Fruit fly (Drosophila melanogaster) whole organism, embryonic: Measurements from ENCODE around the gene CG13026.

Experiments used
- Asciz ChIP-seq: fragments of 200-800 bp; sonication (Bioruptor generic); optimal IDR thresholded peaks from 2 replicates; lab custom pipeline; 2017; ENCODE audit warnings: missing biosample characterization, mild to moderate bottlenecking, missing genetic modification characterization, missing genetic modification reagents
- Atf-2 ChIP-seq: fragments of 200-800 bp; sonication (Bioruptor generic); optimal IDR thresholded peaks from 2 replicates; lab custom pipeline; 2016; ENCODE audit warnings: missing biosample characterization, missing genetic modification characterization
- Blimp-1 ChIP-seq: fragments of 200-800 bp; sonication (Bioruptor generic); optimal IDR thresholded peaks from 3 replicates; lab custom pipeline; 2018; ENCODE audit warnings: missing biosample characterization, missing genetic modification characterization, mild to moderate bottlenecking, moderate library complexity, missing genetic modification reagents
- CG10267 ChIP-seq: fragments of 200-800 bp; sonication (Bioruptor generic); optimal IDR thresholded peaks from 2 replicates; lab custom pipeline; 2018; ENCODE audit warnings: missing biosample characterization, mild to moderate bottlenecking, missing genetic modification characterization, moderate library complexity
- CG10321 ChIP-seq: fragments of 200-800 bp; sonication (Bioruptor generic); IDR thresholded peaks from 2 replicates; pipeline ENCODE4 v1.3.6; 2022; ENCODE audit warnings: missing biosample characterization, missing genetic modification characterization
- CG10543 ChIP-seq: fragments of 200-800 bp; sonication (Bioruptor generic); optimal IDR thresholded peaks from 3 replicates; lab custom pipeline; 2017; ENCODE audit warnings: missing biosample characterization, mild to moderate bottlenecking, missing genetic modification characterization, moderate library complexity
- CG10959 ChIP-seq: fragments of 200-800 bp; sonication (Bioruptor generic); IDR thresholded peaks from 2 replicates; pipeline ENCODE4 v1.3.6; 2022; ENCODE audit warnings: missing biosample characterization, missing genetic modification characterization
- CG14014 ChIP-seq: fragments of 200-800 bp; sonication (Bioruptor generic); IDR thresholded peaks from 2 replicates; pipeline ENCODE4 v1.3.6; 2022; ENCODE audit warnings: missing biosample characterization, missing genetic modification characterization
- CG14050 ChIP-seq: fragments of 200-800 bp; sonication (Bioruptor generic); IDR thresholded peaks from 3 replicates; pipeline ENCODE4 v1.3.6; 2022; ENCODE audit warnings: missing biosample characterization, missing genetic modification characterization
- CG14441 ChIP-seq: fragments of 200-800 bp; sonication (Bioruptor generic); IDR thresholded peaks from 2 replicates; pipeline ENCODE4 v1.3.6; 2022; ENCODE audit warnings: missing biosample characterization, missing genetic modification characterization
- CG15011 ChIP-seq: fragments of 200-800 bp; sonication (Bioruptor generic); optimal IDR thresholded peaks from 3 replicates; lab custom pipeline; 2018; ENCODE audit warnings: missing biosample characterization, mild to moderate bottlenecking, missing genetic modification characterization
- CG1602 ChIP-seq: fragments of 200-800 bp; sonication (Bioruptor generic); optimal IDR thresholded peaks from 3 replicates; lab custom pipeline; 2016; ENCODE audit warnings: missing biosample characterization, missing genetic modification characterization
- CG18619 ChIP-seq: fragments of 200-800 bp; sonication (Bioruptor generic); optimal IDR thresholded peaks from 3 replicates; lab custom pipeline; 2017; ENCODE audit warnings: missing biosample characterization, mild to moderate bottlenecking, missing genetic modification characterization
- CG2202 ChIP-seq: fragments of 200-800 bp; sonication (Bioruptor generic); optimal IDR thresholded peaks from 2 replicates; lab custom pipeline; 2018; ENCODE audit warnings: missing biosample characterization, mild to moderate bottlenecking, missing genetic modification characterization
- CG30403 ChIP-seq: fragments of 200-800 bp; sonication (Bioruptor generic); optimal IDR thresholded peaks from 3 replicates; lab custom pipeline; 2016; ENCODE audit warnings: missing biosample characterization, missing genetic modification characterization
- CG31224 ChIP-seq: fragments of 200-800 bp; sonication (Bioruptor generic); IDR thresholded peaks from 2 replicates; pipeline ENCODE4 v1.3.6; 2022; ENCODE audit warnings: missing biosample characterization, missing genetic modification characterization
- CG3281 ChIP-seq: fragments of 200-800 bp; sonication (Bioruptor generic); optimal IDR thresholded peaks from 3 replicates; lab custom pipeline; 2017; ENCODE audit warnings: missing biosample characterization, mild to moderate bottlenecking, missing genetic modification characterization
- CG4707 ChIP-seq: fragments of 200-800 bp; sonication (Bioruptor generic); optimal IDR thresholded peaks from 2 replicates; lab custom pipeline; 2018; ENCODE audit warnings: missing biosample characterization, mild to moderate bottlenecking, missing genetic modification characterization, moderate library complexity
- CG4730 ChIP-seq: fragments of 200-800 bp; sonication (Bioruptor generic); IDR thresholded peaks from 2 replicates; pipeline ENCODE4 v1.3.6; 2022; ENCODE audit warnings: missing biosample characterization, missing genetic modification characterization
- CG8089 ChIP-seq: fragments of 200-800 bp; sonication (Bioruptor generic); optimal IDR thresholded peaks from 3 replicates; lab custom pipeline; 2016; ENCODE audit warnings: missing biosample characterization, missing genetic modification characterization
- CG8944 ChIP-seq: fragments of 200-800 bp; sonication (Bioruptor generic); optimal IDR thresholded peaks from 3 replicates; lab custom pipeline; 2016; ENCODE audit warnings: missing biosample characterization, missing genetic modification characterization
- CHES-1-like ChIP-seq: fragments of 200-800 bp; sonication (Bioruptor generic); optimal IDR thresholded peaks from 2 replicates; lab custom pipeline; 2016; ENCODE audit warnings: missing biosample characterization, missing genetic modification characterization
- D19A ChIP-seq: fragments of 200-800 bp; optimal IDR thresholded peaks from 3 replicates; lab custom pipeline; 2019; ENCODE audit warnings: missing biosample characterization, mild to moderate bottlenecking, missing genetic modification characterization, moderate library complexity
- Dll ChIP-seq: fragments of 200-800 bp; sonication (Bioruptor generic); IDR thresholded peaks from 4 replicates; pipeline ENCODE4 v1.3.6; 2022; ENCODE audit warnings: missing biosample characterization, missing genetic modification characterization; ENCODE audit not compliant: partially characterized antibody
- Ets65A ChIP-seq: fragments of 200-800 bp; sonication (Bioruptor generic); peaks from one replicate; lab custom pipeline; 2016; ENCODE audit warnings: missing biosample characterization, missing genetic modification characterization
- Hr78 ChIP-seq, 2 experiments: fragments of 200-800 bp in 1 of 2; fragments of >200 bp in 1 of 2; sonication (Bioruptor generic) in 1 of 2; optimal IDR thresholded peaks; 2 replicates each; lab custom pipeline; 2017 to 2019; ENCODE audit warnings: missing biosample characterization in 2 of 2, missing genetic modification characterization in 2 of 2, mild to moderate bottlenecking in 1 of 2, moderate library complexity in 1 of 2
- Hsf ChIP-seq: fragments of 200-800 bp; sonication (Bioruptor generic); optimal IDR thresholded peaks from 3 replicates; lab custom pipeline; 2016; ENCODE audit warnings: missing biosample characterization, missing genetic modification characterization
- PHDP ChIP-seq: fragments of 200-800 bp; sonication (Bioruptor generic); optimal IDR thresholded peaks from 3 replicates; lab custom pipeline; 2018; ENCODE audit warnings: missing biosample characterization, mild to moderate bottlenecking, missing genetic modification characterization, moderate library complexity
- Sox102F ChIP-seq: fragments of 200-800 bp; sonication (Bioruptor generic); optimal IDR thresholded peaks from 2 replicates; lab custom pipeline; 2018; ENCODE audit warnings: missing biosample characterization, mild to moderate bottlenecking, missing genetic modification characterization, moderate library complexity
- Sry-δ ChIP-seq: fragments of 200-800 bp; sonication (Bioruptor generic); optimal IDR thresholded peaks from 2 replicates; lab custom pipeline; 2016; ENCODE audit warnings: missing biosample characterization, missing genetic modification characterization
- bcd ChIP-seq: fragments of 200-800 bp; sonication (Bioruptor generic); optimal IDR thresholded peaks from 2 replicates; lab custom pipeline; 2017; ENCODE audit warnings: missing biosample characterization, mild to moderate bottlenecking, missing genetic modification characterization
- br ChIP-seq: fragments of >200 bp; optimal IDR thresholded peaks from 2 replicates; lab custom pipeline; 2017
- dan ChIP-seq: fragments of 200-800 bp; sonication (Bioruptor generic); IDR thresholded peaks from 2 replicates; pipeline ENCODE4 v1.3.6; 2022; ENCODE audit warnings: missing biosample characterization, missing genetic modification characterization
- disco-r ChIP-seq: fragments of 200-800 bp; sonication (Bioruptor generic); optimal IDR thresholded peaks from 2 replicates; lab custom pipeline; 2016; ENCODE audit warnings: missing biosample characterization, missing genetic modification characterization
- dpn ChIP-seq, 2 experiments: fragments of 200-800 bp; sonication (Bioruptor generic); optimal IDR thresholded peaks; 3 replicates each; lab custom pipeline; 2016; ENCODE audit warnings: missing biosample characterization in 2 of 2, missing genetic modification characterization in 2 of 2
- esg ChIP-seq: fragments of 200-800 bp; sonication (Bioruptor generic); conservative IDR thresholded peaks from 2 replicates; pipeline ENCODE4 v1.3.6; 2022; ENCODE audit warnings: missing biosample characterization, missing genetic modification characterization
- eve ChIP-seq, 2 experiments: fragments of >200 bp; optimal IDR thresholded peaks; 2 replicates each; lab custom pipeline; 2017; ENCODE audit warnings: missing biosample characterization in 2 of 2, missing genetic modification characterization in 2 of 2
- ewg ChIP-seq: fragments of 200-800 bp; sonication (Bioruptor generic); optimal IDR thresholded peaks from 3 replicates; lab custom pipeline; 2017; ENCODE audit warnings: mild to moderate bottlenecking, missing biosample characterization, missing genetic modification reagents, missing genetic modification characterization
- fd64A ChIP-seq: fragments of 200-800 bp; sonication (Bioruptor generic); optimal IDR thresholded peaks from 3 replicates; lab custom pipeline; 2018; ENCODE audit warnings: missing biosample characterization, mild to moderate bottlenecking, missing genetic modification characterization
- grau ChIP-seq: fragments of 200-800 bp; optimal IDR thresholded peaks from 3 replicates; lab custom pipeline; 2019; ENCODE audit warnings: missing biosample characterization, mild to moderate bottlenecking, missing genetic modification characterization, moderate library complexity
- jumu ChIP-seq: fragments of 200-800 bp; sonication (Bioruptor generic); optimal IDR thresholded peaks from 3 replicates; lab custom pipeline; 2016; ENCODE audit warnings: missing biosample characterization, missing genetic modification characterization
- nerfin-2 ChIP-seq: fragments of 200-800 bp; sonication (Bioruptor generic); IDR thresholded peaks from 2 replicates; pipeline ENCODE4 v1.3.6; 2022; ENCODE audit warnings: missing biosample characterization, missing genetic modification characterization; ENCODE audit not compliant: partially characterized antibody
- oc ChIP-seq: fragments of 200-800 bp; sonication (Bioruptor generic); optimal IDR thresholded peaks from 2 replicates; lab custom pipeline; 2018; ENCODE audit warnings: missing biosample characterization, mild to moderate bottlenecking, missing genetic modification characterization, moderate library complexity
- ranshi ChIP-seq: fragments of 200-800 bp; sonication (Bioruptor generic); IDR thresholded peaks from 2 replicates; pipeline ENCODE4 v1.3.6; 2022; ENCODE audit warnings: missing biosample characterization, missing genetic modification characterization
- shn ChIP-seq: fragments of 200-800 bp; sonication (Bioruptor generic); optimal IDR thresholded peaks from 3 replicates; lab custom pipeline; 2016; ENCODE audit warnings: missing biosample characterization, missing genetic modification characterization
- sisA ChIP-seq: fragments of 200-800 bp; sonication (Bioruptor generic); IDR thresholded peaks from 2 replicates; pipeline ENCODE4 v1.3.6; 2022; ENCODE audit warnings: missing biosample characterization, missing genetic modification characterization
- slbo ChIP-seq: fragments of 200-800 bp; sonication (Bioruptor generic); IDR thresholded peaks from 2 replicates; pipeline ENCODE4 v1.3.6; 2022; ENCODE audit warnings: missing biosample characterization, missing genetic modification characterization
- sna ChIP-seq: fragments of 200-800 bp; sonication (Bioruptor generic); IDR thresholded peaks from 2 replicates; pipeline ENCODE4 v1.3.6; 2022; ENCODE audit warnings: missing biosample characterization, missing genetic modification characterization; ENCODE audit not compliant: partially characterized antibody
- sqz ChIP-seq: fragments of 200-800 bp; sonication (Bioruptor generic); optimal IDR thresholded peaks from 3 replicates; lab custom pipeline; 2018; ENCODE audit warnings: missing biosample characterization, mild to moderate bottlenecking, missing genetic modification characterization
- sr ChIP-seq: fragments of 200-800 bp; sonication (Bioruptor generic); IDR thresholded peaks from 3 replicates; pipeline ENCODE4 v1.3.6; 2022; ENCODE audit warnings: missing biosample characterization, missing genetic modification characterization
- tna ChIP-seq: fragments of 200-800 bp; sonication (Bioruptor generic); IDR thresholded peaks from 2 replicates; pipeline ENCODE4 v1.3.6; 2022; ENCODE audit warnings: missing biosample characterization, missing genetic modification characterization; ENCODE audit not compliant: partially characterized antibody
- tx ChIP-seq: fragments of 200-800 bp; sonication (Bioruptor generic); optimal IDR thresholded peaks from 2 replicates; lab custom pipeline; 2016; ENCODE audit warnings: missing biosample characterization, missing genetic modification characterization

CG13026 gene

dm6 chr3L:16760274-16760673 lies 34.3 kb upstream of the CG13026 start (continued):
- TF ChIP-seq CG14441 (GFP tag; lab: Robert Waterston, UW): no peak
- TF ChIP-seq nerfin-2: no peak
- no peak for TF ChIP-seq disco-r
- TF ChIP-seq CG10267 (tag; lab: Kevin White, UChicago): peak; percentile 14
- no peak for TF ChIP-seq sr (GFP tag; lab: Robert Waterston, UW)
- no peak for TF ChIP-seq slbo (GFP tag; lab: Robert Waterston, UW)
- TF ChIP-seq Asciz (GFP tag; lab: Kevin White, UChicago): no peak
- TF ChIP-seq shn (GFP tag; lab: Kevin White, UChicago): no peak
- TF ChIP-seq tna: no peak
- no peak for TF ChIP-seq CG3281 (GFP tag; lab: Kevin White, UChicago)
- TF ChIP-seq CG8089 (GFP tag; lab: Kevin White, UChicago): no peak
- peak; percentile 92 for TF ChIP-seq Ets65A (GFP tag; lab: Kevin White, UChicago)
- TF ChIP-seq Dll (GFP tag; lab: Robert Waterston, UW): no peak
- peak; percentile 36 for TF ChIP-seq ewg
- peak in 1 of 2 experiments; percentile 32 for TF ChIP-seq dpn (GFP tag; optimal IDR thresholded peaks at IDR 0.05; lab: Kevin White, UChicago)
- peak; percentile 5 for TF ChIP-seq fd64A
- TF ChIP-seq CG1602: peak; percentile 8
- no peak for TF ChIP-seq CG14050 (GFP tag; lab: Robert Waterston, UW)
- TF ChIP-seq ranshi (GFP tag; lab: Robert Waterston, UW): no peak
- no peak for TF ChIP-seq Hr78 (GFP tag; optimal IDR thresholded peaks at IDR 0.05; lab: Kevin White, UChicago)
- peak; percentile 45 for TF ChIP-seq PHDP (tag; lab: Kevin White, UChicago)
- 0 out of 2 replicates have a peak, but pooled peaks have one; percentile 6 for TF ChIP-seq sisA (GFP tag; lab: Robert Waterston, UW)
- TF ChIP-seq tx (GFP tag; lab: Kevin White, UChicago): peak; percentile 3
- TF ChIP-seq Sry-δ (GFP tag; lab: Kevin White, UChicago): no peak
- TF ChIP-seq D19A: peak; percentile 39
- no peak for TF ChIP-seq CG15011
- TF ChIP-seq esg (GFP tag; lab: Robert Waterston, UW): peak; percentile 33; the same call in 1 of the 2 replicates
- TF ChIP-seq Atf-2 (GFP tag; lab: Kevin White, UChicago): peak; percentile 39
- TF ChIP-seq grau (tag; lab: Kevin White, UChicago): peak; percentile 44
- no peak for TF ChIP-seq CG10959 (GFP tag; lab: Robert Waterston, UW)
- peak; percentile 6 for TF ChIP-seq CG8944 (GFP tag; lab: Kevin White, UChicago)
- peak; percentile 9 for TF ChIP-seq bcd (GFP tag; lab: Kevin White, UChicago)
- TF ChIP-seq Sox102F (GFP tag; lab: Kevin White, UChicago): peak; percentile 63
- TF ChIP-seq sqz (GFP tag; lab: Kevin White, UChicago): no peak
- TF ChIP-seq Hsf (GFP tag; lab: Kevin White, UChicago): peak; percentile 52
- TF ChIP-seq jumu: peak; percentile 30
- no peak for TF ChIP-seq sna (GFP tag; lab: Robert Waterston, UW)
- no peak for TF ChIP-seq CG4730 (GFP tag; lab: Robert Waterston, UW)
- no peak for TF ChIP-seq CG4707 (GFP tag; lab: Kevin White, UChicago)
- no peak for TF ChIP-seq CG31224 (GFP tag; lab: Robert Waterston, UW)
- peak; percentile 51 for TF ChIP-seq oc
- no peak for TF ChIP-seq dan (GFP tag; lab: Robert Waterston, UW)
- TF ChIP-seq CG14014 (GFP tag; lab: Robert Waterston, UW): no peak
- no peak for TF ChIP-seq CG10321
- TF ChIP-seq CG18619: peak; percentile 4
- no peak for TF ChIP-seq CG10543
- TF ChIP-seq CG2202: peak; percentile 33
- TF ChIP-seq Blimp-1 (GFP tag; lab: Kevin White, UChicago): peak; percentile 70
- TF ChIP-seq CG30403 (GFP tag; lab: Kevin White, UChicago): peak; percentile 37
- TF ChIP-seq eve (GFP tag; optimal IDR thresholded peaks at IDR 0.05; lab: Kevin White, UChicago): peak in 1 of 2 experiments; percentile 78
- TF ChIP-seq CHES-1-like: no peak
- TF ChIP-seq br (lab: Kevin White, UChicago): no peak
